Fruit fly (Drosophila melanogaster): ENCODE measurements around the gene pnr.

The pnr gene

dm6 chr3R:15988353-15988752 is 37.5 kb upstream of the pnr start:
- no peak for TF ChIP-seq CG8159 (tag; optimal IDR thresholded peaks at IDR 0.05)
- no peak for TF ChIP-seq CG9948 (tag; optimal IDR thresholded peaks at IDR 0.05)
- no peak for TF ChIP-seq CG32121 (GFP tag; IDR thresholded peaks at IDR 0.05)
- TF ChIP-seq CG14655 (GFP tag; optimal IDR thresholded peaks at IDR 0.05) = no peak
- TF ChIP-seq CG4496 (GFP tag; IDR thresholded peaks at IDR 0.05) = no peak
- no peak for TF ChIP-seq Pif1B (GFP tag; optimal IDR thresholded peaks at IDR 0.05)
- TF ChIP-seq CG8301 (tag; optimal IDR thresholded peaks at IDR 0.05) = no peak
- no peak for TF ChIP-seq CG10348 (GFP tag; IDR thresholded peaks at IDR 0.05)
- no peak for TF ChIP-seq CG13204 (GFP tag; optimal IDR thresholded peaks at IDR 0.05)
- no peak for TF ChIP-seq D1 (tag; optimal IDR thresholded peaks at IDR 0.05)
- no peak for TF ChIP-seq CG15710 (tag; optimal IDR thresholded peaks at IDR 0.05)
- no peak for TF ChIP-seq Snoo (tag; optimal IDR thresholded peaks at IDR 0.05)
- TF ChIP-seq Pif1A (GFP tag; optimal IDR thresholded peaks at IDR 0.05) = no peak

- TF ChIP-seq CG4496 (GFP tag; IDR thresholded peaks at IDR 0.05) = no peak
- no peak for TF ChIP-seq CG15710 (tag; optimal IDR thresholded peaks at IDR 0.05)
- no peak for TF ChIP-seq CG12605 (GFP tag; IDR thresholded peaks at IDR 0.05)
- TF ChIP-seq CG17806 (tag; optimal IDR thresholded peaks at IDR 0.05) = no peak
- TF ChIP-seq fd96Ca (GFP tag; IDR thresholded peaks at IDR 0.05) = no peak
- TF ChIP-seq EcR (GFP tag; optimal IDR thresholded peaks at IDR 0.05) = no peak
- TF ChIP-seq D1 (tag; optimal IDR thresholded peaks at IDR 0.05) = no peak
These were observed 36.5 kb upstream of the pnr start for dm6 chr3R:15989217-15989921.

- TF ChIP-seq Ets98B (GFP tag; IDR thresholded peaks at IDR 0.05) (no peak), Pif1B (GFP tag; optimal IDR thresholded peaks at IDR 0.05) (no peak), rn (GFP tag; IDR thresholded peaks at IDR 0.05) (no peak), CG4496 (GFP tag; IDR thresholded peaks at IDR 0.05) (no peak), Snoo (tag; optimal IDR thresholded peaks at IDR 0.05) (no peak), CG8159 (tag; optimal IDR thresholded peaks at IDR 0.05) (no peak), CG14655 (GFP tag; optimal IDR thresholded peaks at IDR 0.05) (no peak), CG17806 (tag; optimal IDR thresholded peaks at IDR 0.05) (no peak), CG10348 (GFP tag; IDR thresholded peaks at IDR 0.05) (no peak), CG15710 (tag; optimal IDR thresholded peaks at IDR 0.05) (no peak), Pif1A (GFP tag; optimal IDR thresholded peaks at IDR 0.05) (no peak), CG34367 (tag; optimal IDR thresholded peaks at IDR 0.05) (no peak), fd96Ca (GFP tag; IDR thresholded peaks at IDR 0.05) (no peak)
These were observed 34.3 kb upstream of the pnr start for dm6 chr3R:15991593-15991992.

- TF ChIP-seq D1 (tag; optimal IDR thresholded peaks at IDR 0.05) (peak; percentile 76), CG8159 (tag; optimal IDR thresholded peaks at IDR 0.05) (peak; percentile 26), rn (GFP tag; IDR thresholded peaks at IDR 0.05) (no peak), Ets98B (GFP tag; IDR thresholded peaks at IDR 0.05) (peak; percentile 66; the same call in 1 of the 2 replicates), Snoo (tag; optimal IDR thresholded peaks at IDR 0.05) (no peak), gl (tag; optimal IDR thresholded peaks at IDR 0.05) (peak; percentile 53), fd96Ca (GFP tag; IDR thresholded peaks at IDR 0.05) (peak; percentile 69; the same call in 2 of the 3 replicates), CG13204 (GFP tag; optimal IDR thresholded peaks at IDR 0.05) (peak; percentile 83), CG4496 (GFP tag; IDR thresholded peaks at IDR 0.05) (peak; percentile 82), CG12605 (GFP tag; IDR thresholded peaks at IDR 0.05) (peak; percentile 66), CG32121 (GFP tag; IDR thresholded peaks at IDR 0.05) (peak; percentile 69), CG34367 (tag; optimal IDR thresholded peaks at IDR 0.05) (no peak), EcR (GFP tag; optimal IDR thresholded peaks at IDR 0.05) (peak; percentile 41), CG15710 (tag; optimal IDR thresholded peaks at IDR 0.05) (peak; percentile 27)
These were observed 32.6 kb upstream of the pnr start for dm6 chr3R:15993139-15993804.

dm6 chr3R:15993815-15994572 is 31.9 kb upstream of the pnr start:
- peak; percentile 54; the same call in 1 of the 3 replicates for TF ChIP-seq CG4496 (GFP tag; IDR thresholded peaks at IDR 0.05)
- TF ChIP-seq CG14655 (GFP tag; optimal IDR thresholded peaks at IDR 0.05) = peak; percentile 14
- TF ChIP-seq CG32121 (GFP tag; IDR thresholded peaks at IDR 0.05) = peak; percentile 31; the same call in 1 of the 2 replicates
- TF ChIP-seq CG13204 (GFP tag; optimal IDR thresholded peaks at IDR 0.05) = peak; percentile 81
- no peak; the same call in 1 of the 2 replicates for TF ChIP-seq Ets98B (GFP tag; IDR thresholded peaks at IDR 0.05)
- no peak for TF ChIP-seq CG15710 (tag; optimal IDR thresholded peaks at IDR 0.05)
- peak; percentile 58 for TF ChIP-seq CG12605 (GFP tag; IDR thresholded peaks at IDR 0.05)

- TF ChIP-seq gl (tag; optimal IDR thresholded peaks at IDR 0.05) (no peak), Pif1A (GFP tag; optimal IDR thresholded peaks at IDR 0.05) (no peak), rn (GFP tag; IDR thresholded peaks at IDR 0.05) (no peak), CG12605 (GFP tag; IDR thresholded peaks at IDR 0.05) (no peak), D1 (tag; optimal IDR thresholded peaks at IDR 0.05) (no peak), CG4496 (GFP tag; IDR thresholded peaks at IDR 0.05) (no peak), Pif1B (GFP tag; optimal IDR thresholded peaks at IDR 0.05) (no peak), CG8301 (tag; optimal IDR thresholded peaks at IDR 0.05) (no peak), Ets98B (GFP tag; IDR thresholded peaks at IDR 0.05) (no peak), CG34367 (tag; optimal IDR thresholded peaks at IDR 0.05) (no peak), fd96Ca (GFP tag; IDR thresholded peaks at IDR 0.05) (no peak), CG15710 (tag; optimal IDR thresholded peaks at IDR 0.05) (no peak), CG32121 (GFP tag; IDR thresholded peaks at IDR 0.05) (no peak), CG14655 (GFP tag; optimal IDR thresholded peaks at IDR 0.05) (no peak), CG10348 (GFP tag; IDR thresholded peaks at IDR 0.05) (no peak), EcR (GFP tag; optimal IDR thresholded peaks at IDR 0.05) (no peak), Snoo (tag; optimal IDR thresholded peaks at IDR 0.05) (no peak), CG13204 (GFP tag; optimal IDR thresholded peaks at IDR 0.05) (no peak), CG9948 (tag; optimal IDR thresholded peaks at IDR 0.05) (no peak)
These were observed 31.4 kb upstream of the pnr start for dm6 chr3R:15994573-15994869.

Data from whole organism, pupa.